Worm (Caenorhabditis elegans) whole organism, late embryonic: ENCODE measurements around the gene hal-3.
A peak's percentile ranks its signal among the peaks of the same experiment; 100 is the strongest.

Experiments used
- C38D4.7 ChIP-seq: fragments of 200-800 bp; sonication (Bioruptor generic); optimal IDR thresholded peaks from 2 replicates; lab custom pipeline; 2018; ENCODE audit warnings: mild to moderate bottlenecking, missing genetic modification characterization, moderate library complexity, missing compliant biosample characterization
- ceh-9 ChIP-seq: sonication (generic microtip); optimal IDR thresholded peaks from 2 replicates; lab custom pipeline; 2016; ENCODE audit warnings: mild to moderate bottlenecking, missing genetic modification characterization, inconsistent platforms, missing compliant biosample characterization
- dve-1 ChIP-seq: sonication (generic microtip); optimal IDR thresholded peaks from 2 replicates; lab custom pipeline; 2017; ENCODE audit warnings: antibody characterized with exemption, mild to moderate bottlenecking, missing genetic modification characterization, missing compliant biosample characterization
- elt-2 ChIP-seq: sonication (generic microtip); optimal IDR thresholded peaks from 2 replicates; lab custom pipeline; 2016; ENCODE audit warnings: missing genetic modification reagents, missing genetic modification characterization, missing compliant biosample characterization
- hlh-15 ChIP-seq: sonication (generic microtip); optimal IDR thresholded peaks from 2 replicates; lab custom pipeline; 2016; ENCODE audit warnings: missing genetic modification characterization, missing compliant biosample characterization
- lim-6 ChIP-seq: sonication (generic microtip); optimal IDR thresholded peaks from 2 replicates; lab custom pipeline; 2016; ENCODE audit warnings: missing genetic modification characterization, missing compliant biosample characterization
- mec-3 ChIP-seq: sonication (generic microtip); optimal IDR thresholded peaks from 2 replicates; lab custom pipeline; 2016; ENCODE audit warnings: borderline replicate concordance, missing genetic modification characterization, missing compliant biosample characterization
- pha-2 ChIP-seq: sonication (generic microtip); optimal IDR thresholded peaks from 2 replicates; lab custom pipeline; 2017; ENCODE audit warnings: mild to moderate bottlenecking, missing genetic modification characterization, missing compliant biosample characterization
- pha-4 ChIP-seq: fragments of 150-350 bp; optimal IDR thresholded peaks from 2 replicates; lab custom pipeline; 2018; ENCODE audit warnings: missing biosample characterization, missing genetic modification reagents, missing genetic modification characterization
- pqm-1 ChIP-seq: sonication (generic microtip); optimal IDR thresholded peaks from 2 replicates; lab custom pipeline; 2016; ENCODE audit warnings: missing genetic modification characterization, missing compliant biosample characterization

ce11 chrII:9656210-9656755 lies 39.4 kb upstream of the hal-3 start, which contains the start of gene gstk-1:
- peak; percentile 19 for TF ChIP-seq elt-2 (tag; lab: Kevin White, UChicago)
- no peak for TF ChIP-seq pha-4 (tag; lab: Kevin White, UChicago)
- TF ChIP-seq C38D4.7: no peak
- TF ChIP-seq pha-2 (tag; lab: Kevin White, UChicago): no peak
- no peak for TF ChIP-seq mec-3 (tag; lab: Kevin White, UChicago)
- no peak for TF ChIP-seq ceh-9 (tag; lab: Kevin White, UChicago)
- TF ChIP-seq dve-1 (tag; lab: Kevin White, UChicago): no peak
- TF ChIP-seq hlh-15: no peak
- no peak for TF ChIP-seq lim-6 (tag; lab: Kevin White, UChicago)
- no peak for TF ChIP-seq pqm-1
